Worm (Caenorhabditis elegans) whole organism, L2 larva: ENCODE measurements around the gene srj-37.

Source experiments
- egl-27 ChIP-seq: sonication (generic microtip); optimal IDR thresholded peaks from 3 replicates; lab custom pipeline; 2017; ENCODE audit warnings: missing biosample characterization, missing genetic modification reagents, missing genetic modification characterization
- nhr-12 ChIP-seq: fragments of 150-350 bp; optimal IDR thresholded peaks from 2 replicates; lab custom pipeline; 2014; ENCODE audit warnings: missing biosample characterization, missing genetic modification characterization
- nhr-77 ChIP-seq: fragments of 150-350 bp; optimal IDR thresholded peaks from 2 replicates; lab custom pipeline; 2014; ENCODE audit warnings: missing biosample characterization, missing genetic modification characterization

DNA sequence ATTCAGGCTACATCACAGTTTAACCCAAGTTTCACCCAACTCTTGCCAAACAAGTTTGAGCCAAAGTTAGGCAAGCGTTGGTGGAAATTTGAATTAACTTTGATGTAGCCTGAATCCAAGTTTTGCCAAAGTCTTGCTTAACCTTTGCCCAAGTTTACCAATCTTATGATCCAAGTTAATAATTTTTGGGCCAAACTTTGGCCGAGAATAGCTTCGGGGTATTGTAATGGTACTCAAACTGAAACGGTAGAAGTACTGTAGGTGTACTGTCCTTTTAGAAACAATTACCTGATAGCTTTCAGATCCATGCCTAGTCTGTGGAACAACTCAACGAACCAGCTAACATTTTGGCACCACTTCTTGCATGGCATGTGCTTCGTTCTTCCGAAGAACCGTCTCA is 38.2 kb upstream of the srj-37 start, which contains the start of gene nhr-251:
- TF ChIP-seq egl-27 (tag; lab: Kevin White, UChicago) (no peak), nhr-12 (tag; lab: Kevin White, UChicago) (no peak), nhr-77 (tag; lab: Kevin White, UChicago) (no peak)
